Fruit fly (Drosophila melanogaster) whole organism, wandering third instar larva: ENCODE measurements around the gene Tmep.

ENCODE experiments used
- Abd-B ChIP-seq: fragments of >200 bp; optimal IDR thresholded peaks from 2 replicates; lab custom pipeline; 2017; ENCODE audit warnings: missing biosample characterization, missing genetic modification characterization
- Dfd ChIP-seq: fragments of >200 bp; optimal IDR thresholded peaks from 2 replicates; lab custom pipeline; 2017; ENCODE audit warnings: missing biosample characterization, missing genetic modification characterization
- Hnf4 ChIP-seq: fragments of 200-800 bp; sonication (Bioruptor generic); optimal IDR thresholded peaks from 2 replicates; lab custom pipeline; 2016; ENCODE audit warnings: missing biosample characterization, mild to moderate bottlenecking, missing genetic modification characterization
- OdsH ChIP-seq: fragments of 200-800 bp; sonication (Bioruptor generic); optimal IDR thresholded peaks from 2 replicates; lab custom pipeline; 2016; ENCODE audit warnings: missing biosample characterization, mild to moderate bottlenecking, missing genetic modification characterization
- Vsx2 ChIP-seq: fragments of 200-300, 225-300 bp; sonication (Bioruptor generic); optimal IDR thresholded peaks from 2 replicates; lab custom pipeline; 2018; ENCODE audit warnings: missing biosample characterization, missing genetic modification characterization; ENCODE audit not compliant: partially characterized antibody
- fru ChIP-seq: fragments of 200-800 bp; sonication (Bioruptor generic); optimal IDR thresholded peaks from 3 replicates; lab custom pipeline; 2016; ENCODE audit warnings: missing biosample characterization, mild to moderate bottlenecking, missing genetic modification characterization
- h ChIP-seq: fragments of 200-800 bp; sonication (Bioruptor generic); optimal IDR thresholded peaks from 3 replicates; lab custom pipeline; 2016; ENCODE audit warnings: missing biosample characterization, mild to moderate bottlenecking, missing genetic modification characterization
- pan ChIP-seq: fragments of >200 bp; optimal IDR thresholded peaks from 2 replicates; lab custom pipeline; 2017
- psq ChIP-seq: fragments of 200-800 bp; sonication (Bioruptor generic); optimal IDR thresholded peaks from 3 replicates; lab custom pipeline; 2017; ENCODE audit warnings: missing biosample characterization, mild to moderate bottlenecking, missing genetic modification characterization, moderate library complexity

DNA sequence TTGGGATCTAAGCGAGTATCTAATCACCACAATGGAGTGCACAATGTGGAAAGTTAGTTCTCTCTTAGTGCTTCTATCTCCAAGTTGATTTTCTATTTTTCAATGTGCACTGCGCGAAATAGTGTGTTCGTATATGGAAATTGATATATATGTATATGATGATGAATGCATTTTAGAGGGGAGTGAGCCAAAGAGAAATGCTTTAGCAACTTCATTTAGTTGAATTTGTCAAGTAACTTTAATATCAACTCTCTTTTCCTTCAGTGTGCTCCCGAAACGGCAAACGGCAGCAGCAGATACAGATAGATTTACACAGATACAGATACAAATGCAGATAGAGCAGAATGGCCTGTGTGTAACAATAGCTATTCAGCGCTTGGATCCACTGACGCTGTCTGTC, 15.0 kb downstream of the Tmep start:
- TF ChIP-seq h (GFP tag; lab: Kevin White, UChicago) (peak; percentile 50), psq (GFP tag; lab: Kevin White, UChicago) (no peak), pan (lab: Kevin White, UChicago) (no peak), Vsx2 (GFP tag; lab: Kevin White, UChicago) (no peak), Dfd (GFP tag; lab: Kevin White, UChicago) (no peak), Abd-B (GFP tag; lab: Kevin White, UChicago) (no peak), Hnf4 (GFP tag; lab: Kevin White, UChicago) (no peak), OdsH (GFP tag; lab: Kevin White, UChicago) (peak; percentile 15), fru (GFP tag; lab: Kevin White, UChicago) (peak; percentile 32)
